Worm (Caenorhabditis elegans) whole organism, mixed stage, embryonic: ENCODE measurements around the gene F35H8.2.

Experiments
- M03D4.4 ChIP-seq: sonication (generic microtip); optimal IDR thresholded peaks from 2 replicates; lab custom pipeline; 2017; ENCODE audit warnings: mild to moderate bottlenecking, missing genetic modification characterization, missing compliant biosample characterization
- lin-13 ChIP-seq: fragments of 150-350 bp; optimal IDR thresholded peaks from 2 replicates; lab custom pipeline; 2014; ENCODE audit warnings: missing biosample characterization, missing genetic modification characterization
- nhr-237 ChIP-seq: fragments of 150-350 bp; optimal IDR thresholded peaks from 2 replicates; lab custom pipeline; 2014; ENCODE audit warnings: missing biosample characterization, missing genetic modification characterization
- nhr-76 ChIP-seq: sonication (generic microtip); optimal IDR thresholded peaks from 2 replicates; lab custom pipeline; 2017; ENCODE audit warnings: missing biosample characterization, missing genetic modification characterization
- snpc-4 ChIP-seq: fragments of 150-350 bp; optimal IDR thresholded peaks from 2 replicates; lab custom pipeline; 2014; ENCODE audit warnings: missing biosample characterization, missing genetic modification characterization
- unc-62 ChIP-seq: fragments of 150-350 bp; optimal IDR thresholded peaks from 2 replicates; lab custom pipeline; 2014; ENCODE audit warnings: missing biosample characterization, missing genetic modification reagents, missing genetic modification characterization
- ztf-11 ChIP-seq: fragments of 150-350 bp; optimal IDR thresholded peaks from 2 replicates; lab custom pipeline; 2014; ENCODE audit warnings: missing biosample characterization, missing genetic modification characterization

- TF ChIP-seq nhr-76 (no peak), M03D4.4 (tag; lab: Kevin White, UChicago) (no peak), unc-62 (GFP tag; lab: Kevin White, UChicago) (no peak), nhr-237 (tag; lab: Kevin White, UChicago) (no peak), snpc-4 (tag; lab: Kevin White, UChicago) (no peak), lin-13 (tag; lab: Kevin White, UChicago) (no peak), ztf-11 (tag; lab: Kevin White, UChicago) (no peak)
These were observed 31.5 kb downstream of the F35H8.2 start, which contains the start of gene ugt-58 for ce11 chrII:9586734-9587209.
